Worm (Caenorhabditis elegans): ENCODE results near the gene srr-3.
"Not testable (repeated sequence)": the region's sequence is repeated elsewhere in the genome, so short reads cannot be mapped to it uniquely, and the experiment has no call there.

srr-3 gene

DNA sequence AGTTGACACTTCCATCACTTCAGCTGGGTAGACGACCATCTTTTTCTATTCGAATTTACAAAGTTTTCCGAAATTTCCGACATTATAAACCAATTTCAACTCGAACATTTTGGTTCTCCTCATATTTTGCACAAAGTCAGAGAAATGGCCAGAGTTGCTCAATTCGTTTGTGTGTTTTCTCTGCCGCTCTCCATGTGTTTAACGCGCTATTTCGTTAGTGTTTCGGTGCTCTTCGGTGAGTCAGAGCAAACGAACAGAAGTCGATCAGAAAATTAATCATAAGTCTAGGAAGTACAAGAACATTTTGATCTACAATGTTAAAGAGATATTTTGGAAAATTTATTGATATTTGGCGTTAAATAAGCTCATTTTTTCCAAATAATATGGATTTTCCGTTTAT, at the start of gene srr-3:
Gene srr-3, minus strand, starts transcription at position 101 of the 400 bp plus-strand sequence.
- TF ChIP-seq W03F9.2 (tag; optimal IDR thresholded peaks at IDR 0.05) (no peak), dao-5 (tag; optimal IDR thresholded peaks at IDR 0.05) (no peak), him-1 (tag; optimal IDR thresholded peaks at IDR 0.05) (no peak)

DNA sequence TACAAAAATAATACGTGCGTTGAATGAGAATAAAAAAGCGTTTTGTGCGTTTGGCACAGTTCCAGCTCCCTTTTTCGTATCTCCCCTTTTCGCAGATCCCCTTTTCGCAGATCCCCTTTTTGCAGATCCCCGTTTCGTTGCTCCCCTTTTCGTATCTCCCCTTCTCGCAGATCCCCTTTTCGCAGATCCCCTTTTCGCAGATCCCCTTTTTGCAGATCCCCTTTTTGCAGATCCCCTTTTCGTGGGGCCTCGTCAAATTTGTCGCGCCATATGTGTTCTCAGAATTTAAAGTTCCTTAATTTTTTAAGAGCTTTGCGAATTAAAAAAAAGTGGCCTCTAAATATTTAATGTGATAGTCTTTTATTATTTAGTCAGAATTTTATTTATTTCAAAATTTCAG, 44.4 kb upstream of the srr-3 start, which contains the start of gene Y32B12B.4:
Gene Y32B12B.4, plus strand, starts transcription at position 399 of the 400 bp plus-strand sequence.
- TF ChIP-seq W03F9.2 (tag; optimal IDR thresholded peaks at IDR 0.05) = no peak
- no peak for TF ChIP-seq him-1 (tag; optimal IDR thresholded peaks at IDR 0.05)
- no peak for TF ChIP-seq dao-5 (tag; optimal IDR thresholded peaks at IDR 0.05)

DNA sequence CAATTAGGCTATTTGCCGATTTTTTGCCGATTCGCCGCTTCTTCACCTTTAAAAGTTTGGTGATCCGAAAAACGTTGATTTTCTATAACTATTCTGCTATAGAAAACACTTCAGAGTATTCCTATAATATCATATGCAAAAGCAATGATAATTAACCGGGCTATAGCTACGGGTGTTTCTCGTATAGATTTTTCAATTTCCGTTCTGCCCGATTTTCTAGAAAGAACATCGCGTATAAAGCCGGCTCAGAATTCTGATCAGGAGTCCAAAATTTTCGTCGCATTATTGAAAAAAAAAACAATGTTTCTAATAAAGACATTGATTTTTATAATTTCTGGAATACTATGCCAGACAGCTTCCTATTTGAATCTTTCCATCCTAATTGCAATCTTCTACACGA, 42.1 kb upstream of the srr-3 start, which contains the start of gene srbc-65:
Gene srbc-65, plus strand, starts transcription at position 301 of the 400 bp plus-strand sequence.
- TF ChIP-seq W03F9.2 (tag; optimal IDR thresholded peaks at IDR 0.05) (no peak), dao-5 (tag; optimal IDR thresholded peaks at IDR 0.05) (no peak), him-1 (tag; optimal IDR thresholded peaks at IDR 0.05) (no peak)

DNA sequence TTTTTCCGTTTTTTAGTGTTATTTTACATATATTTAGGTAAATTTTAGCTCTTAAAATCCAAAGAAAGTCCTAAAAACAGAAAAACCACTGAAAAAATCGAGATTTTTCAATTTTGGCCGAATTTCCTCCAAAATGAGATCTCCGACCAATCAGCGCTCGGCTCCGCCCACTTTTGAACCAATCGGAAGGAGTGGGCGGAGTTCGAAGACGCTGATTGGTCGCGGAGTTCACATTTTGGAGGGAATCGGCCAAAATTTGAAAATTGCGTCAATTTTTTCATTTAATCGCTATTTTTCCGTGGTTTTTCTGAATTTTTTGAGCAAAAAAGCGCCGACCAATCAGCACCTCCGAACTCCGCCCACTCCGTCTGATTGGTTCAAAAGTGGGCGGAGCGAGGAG, 32.1 kb upstream of the srr-3 start:
- TF ChIP-seq W03F9.2 (tag; optimal IDR thresholded peaks at IDR 0.05) = no peak
- no peak for TF ChIP-seq dao-5 (tag; optimal IDR thresholded peaks at IDR 0.05)
- TF ChIP-seq him-1 (tag; optimal IDR thresholded peaks at IDR 0.05) = no peak

DNA sequence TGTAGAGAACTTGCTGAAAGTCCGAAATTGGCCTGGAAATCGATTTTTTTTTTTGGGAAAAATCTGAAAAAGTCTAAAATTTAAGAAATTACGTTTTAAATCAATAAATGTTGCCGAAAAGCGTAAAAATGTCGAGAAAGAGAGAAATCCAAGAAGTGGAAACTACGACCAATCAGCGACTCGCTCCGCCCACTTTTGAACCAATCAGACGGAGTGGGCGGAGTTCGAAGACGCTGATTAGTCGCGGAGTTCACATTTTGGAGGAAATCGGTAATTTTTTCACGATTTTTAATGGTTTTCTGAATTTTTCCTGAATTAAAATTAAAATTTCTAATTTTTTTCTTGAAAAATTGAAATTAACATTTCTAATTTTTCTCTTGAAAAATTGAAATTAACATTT, 31.1 kb upstream of the srr-3 start:
- TF ChIP-seq dao-5 (tag; optimal IDR thresholded peaks at IDR 0.05) (no peak), W03F9.2 (tag; optimal IDR thresholded peaks at IDR 0.05) (no peak), him-1 (tag; optimal IDR thresholded peaks at IDR 0.05) (no peak)

DNA sequence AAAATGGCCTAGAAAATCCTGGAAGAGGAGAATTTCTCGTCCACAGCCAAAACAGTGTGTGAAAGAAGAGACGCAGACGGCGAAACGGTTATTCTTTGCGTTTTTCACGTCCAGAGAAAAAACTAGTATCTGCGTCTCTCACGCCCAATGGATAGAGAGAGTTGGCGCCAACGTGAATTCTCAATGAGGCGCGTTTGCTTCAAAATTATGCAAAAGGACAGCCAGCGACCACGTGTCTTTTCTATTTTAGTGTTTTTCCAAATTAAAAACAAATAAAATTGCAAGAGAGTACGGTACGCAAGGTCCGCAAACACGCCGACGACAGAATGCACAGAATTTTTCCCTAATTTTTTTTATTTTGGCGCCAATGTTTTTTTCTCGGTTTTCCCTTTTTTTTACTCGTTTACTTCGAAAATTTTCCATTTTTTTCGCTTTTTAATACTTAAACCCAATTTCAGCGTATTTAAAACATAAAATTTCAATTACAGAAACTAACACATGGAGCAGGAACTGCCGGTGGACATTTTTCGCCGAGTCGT, 29.4 kb upstream of the srr-3 start, which contains the start of gene Y32B12B.2:
Gene Y32B12B.2, plus strand, starts transcription at position 489 of the 539 bp plus-strand sequence.
- TF ChIP-seq dao-5 (tag; optimal IDR thresholded peaks at IDR 0.05) (no peak), him-1 (tag; optimal IDR thresholded peaks at IDR 0.05) (no peak), W03F9.2 (tag; optimal IDR thresholded peaks at IDR 0.05) (no peak)

DNA sequence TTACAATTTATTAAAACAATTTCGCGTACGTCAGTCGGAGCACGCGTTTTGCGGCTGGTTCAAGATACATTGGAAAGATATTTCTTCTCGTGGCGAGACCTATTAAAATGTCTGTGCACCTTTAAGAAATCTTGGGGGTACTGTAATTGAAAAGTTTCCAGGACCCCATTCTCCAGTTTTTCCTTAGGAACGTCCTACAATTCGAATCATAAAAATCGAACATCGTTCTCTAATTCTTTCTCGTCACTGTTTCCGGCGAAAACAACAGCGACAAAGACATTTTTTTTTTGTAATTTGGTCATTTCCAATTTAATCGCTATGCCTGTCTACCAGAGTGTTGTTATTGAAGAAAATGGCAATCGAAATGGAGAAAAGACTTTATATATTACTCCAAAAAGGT, 28.1 kb upstream of the srr-3 start, which contains the start of gene Y32B12B.1:
Gene Y32B12B.1, plus strand, starts transcription at position 301 of the 400 bp plus-strand sequence.
- TF ChIP-seq him-1 (tag; optimal IDR thresholded peaks at IDR 0.05) (no peak), dao-5 (tag; optimal IDR thresholded peaks at IDR 0.05) (no peak), W03F9.2 (tag; optimal IDR thresholded peaks at IDR 0.05) (no peak)

DNA sequence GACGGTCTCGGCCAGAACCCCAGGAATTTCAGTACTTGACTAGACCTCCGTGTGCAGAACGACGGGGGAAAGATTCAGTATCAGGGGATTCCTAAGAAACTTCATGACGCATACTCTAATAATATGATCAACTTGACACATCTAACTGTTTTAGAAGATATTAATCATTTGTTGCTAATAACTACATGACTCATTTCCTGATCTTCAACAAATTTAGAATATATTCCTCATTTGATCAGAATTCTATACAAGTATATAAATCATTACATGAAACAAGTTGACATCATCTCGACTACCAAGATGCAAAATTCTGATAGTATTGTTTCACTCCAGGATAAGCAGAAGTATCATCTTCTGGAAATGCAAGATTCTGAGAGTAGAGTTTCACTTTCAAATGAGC, 26.6 kb upstream of the srr-3 start, which contains the start of gene Y32B12B.8:
Gene Y32B12B.8, plus strand, starts transcription at position 301 of the 400 bp plus-strand sequence.
- TF ChIP-seq W03F9.2 (tag; optimal IDR thresholded peaks at IDR 0.05) (no peak), dao-5 (tag; optimal IDR thresholded peaks at IDR 0.05) (no peak), him-1 (tag; optimal IDR thresholded peaks at IDR 0.05) (no peak)

DNA sequence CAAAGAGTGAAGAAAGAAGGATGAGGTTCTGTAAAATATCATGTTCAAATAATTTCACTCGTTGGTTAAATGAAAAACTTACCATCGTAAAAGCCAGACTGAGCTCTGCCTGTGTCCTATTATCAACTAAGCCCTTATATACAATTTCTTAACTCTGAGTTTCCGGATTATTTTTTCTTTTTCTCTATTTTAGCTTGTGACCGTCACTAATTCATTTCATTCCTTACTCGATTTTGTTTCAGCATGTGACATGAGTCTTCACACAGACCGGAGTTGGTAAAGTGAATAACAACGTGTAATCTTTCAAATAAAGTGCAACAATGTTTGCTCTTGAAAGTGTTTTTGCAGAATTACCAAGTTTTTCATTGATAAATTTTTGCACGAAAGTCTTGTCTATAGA, 25.4 kb upstream of the srr-3 start, which contains the start of gene cpr-2:
Gene cpr-2, minus strand, starts transcription at position 101 of the 400 bp plus-strand sequence.
- TF ChIP-seq dao-5 (tag; optimal IDR thresholded peaks at IDR 0.05) = no peak
- no peak for TF ChIP-seq W03F9.2 (tag; optimal IDR thresholded peaks at IDR 0.05)
- TF ChIP-seq him-1 (tag; optimal IDR thresholded peaks at IDR 0.05) = no peak

DNA sequence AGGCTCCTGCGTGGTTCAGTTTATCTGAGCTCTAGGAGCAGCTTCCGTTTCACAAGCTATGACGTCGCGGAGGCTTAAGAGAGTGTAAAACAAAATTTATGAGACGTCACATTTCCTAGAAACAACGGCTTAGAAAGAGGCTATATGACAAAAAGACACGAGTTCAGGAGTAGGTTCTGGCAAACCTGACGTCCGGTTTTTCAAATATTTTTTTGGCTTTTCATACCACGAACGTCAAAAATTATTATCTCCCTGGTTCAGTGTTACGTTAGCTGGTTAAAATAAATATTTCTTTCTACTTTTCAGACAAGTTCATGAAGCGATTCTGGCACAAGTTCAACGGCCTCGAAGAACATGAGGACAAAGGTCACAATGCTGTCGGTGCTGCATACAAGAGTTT, 19.2 kb upstream of the srr-3 start, which contains the start of gene F36D3.16:
Gene F36D3.16, plus strand, starts transcription at position 301 of the 400 bp plus-strand sequence.
- no peak for TF ChIP-seq dao-5 (tag; optimal IDR thresholded peaks at IDR 0.05)
- TF ChIP-seq W03F9.2 (tag; optimal IDR thresholded peaks at IDR 0.05) = no peak
- no peak for TF ChIP-seq him-1 (tag; optimal IDR thresholded peaks at IDR 0.05)

DNA sequence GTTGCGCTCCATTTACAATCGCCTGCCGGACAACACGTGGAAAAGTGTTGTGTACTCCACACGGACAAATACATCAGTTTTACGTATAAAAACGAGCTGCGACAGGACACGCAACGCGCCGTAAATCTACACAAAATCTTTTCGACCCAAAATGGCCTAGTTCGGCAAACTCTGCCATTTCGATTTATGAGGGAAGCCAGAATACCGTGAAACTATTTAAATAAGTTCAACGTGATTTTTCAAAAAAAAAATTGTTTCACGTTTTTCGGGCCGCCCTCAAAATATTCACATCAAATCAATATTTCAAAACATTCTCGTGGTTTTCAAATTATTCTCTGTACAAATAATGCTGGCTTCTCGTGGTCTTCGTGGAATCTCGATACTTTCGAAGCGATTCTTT, 18.3 kb upstream of the srr-3 start, which contains the start of gene F36D3.8:
Gene F36D3.8, plus strand, starts transcription at position 301 of the 400 bp plus-strand sequence.
- TF ChIP-seq him-1 (tag; optimal IDR thresholded peaks at IDR 0.05) (no peak), W03F9.2 (tag; optimal IDR thresholded peaks at IDR 0.05) (no peak), dao-5 (tag; optimal IDR thresholded peaks at IDR 0.05) (no peak)

DNA sequence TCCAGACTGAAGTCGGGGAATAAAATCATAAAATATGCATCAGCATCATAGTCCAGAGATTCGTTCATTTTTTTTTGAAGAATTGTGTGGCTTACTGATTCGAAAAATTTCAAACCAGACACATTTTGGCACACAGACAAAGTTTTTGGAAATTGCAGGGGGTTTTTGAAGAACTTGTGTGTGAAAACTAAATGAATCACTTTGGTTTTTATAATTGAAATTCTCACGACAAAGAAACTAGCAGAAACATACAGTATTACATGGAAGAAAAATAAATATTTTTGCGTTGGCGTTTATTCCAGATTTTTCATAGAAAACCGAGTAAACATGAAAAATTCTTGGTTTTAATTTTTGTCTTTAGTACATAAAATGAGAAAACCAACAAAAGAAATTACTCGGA, 13.7 kb upstream of the srr-3 start, which contains the start of gene srw-34:
Gene srw-34, minus strand, starts transcription at position 101 of the 400 bp plus-strand sequence.
- no peak for TF ChIP-seq W03F9.2 (tag; optimal IDR thresholded peaks at IDR 0.05)
- no peak for TF ChIP-seq him-1 (tag; optimal IDR thresholded peaks at IDR 0.05)
- no peak for TF ChIP-seq dao-5 (tag; optimal IDR thresholded peaks at IDR 0.05)

DNA sequence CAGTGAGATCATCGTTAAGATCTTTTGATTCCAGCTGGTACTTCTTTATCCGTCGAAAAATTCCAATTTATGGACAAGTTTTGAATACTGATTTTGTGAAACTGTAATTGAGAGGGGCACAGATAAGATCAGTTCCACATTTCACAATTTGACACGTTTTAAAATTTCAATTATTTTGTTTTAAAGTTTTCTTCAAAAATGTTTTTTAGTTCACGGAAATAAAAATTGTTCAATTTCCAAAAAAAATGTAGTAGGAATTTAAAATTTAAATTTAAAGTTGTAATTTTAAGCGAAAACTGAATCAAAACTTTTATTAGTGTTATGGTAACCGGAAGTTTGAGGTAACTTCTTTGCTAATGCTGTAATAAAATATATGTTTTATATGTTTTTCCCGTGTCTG, 9.1 kb upstream of the srr-3 start, which contains the start of gene F36D3.4:
Gene F36D3.4, minus strand, starts transcription at position 101 of the 400 bp plus-strand sequence.
- TF ChIP-seq dao-5 (tag; optimal IDR thresholded peaks at IDR 0.05) (no peak), W03F9.2 (tag; optimal IDR thresholded peaks at IDR 0.05) (no peak), him-1 (tag; optimal IDR thresholded peaks at IDR 0.05) (no peak)

DNA sequence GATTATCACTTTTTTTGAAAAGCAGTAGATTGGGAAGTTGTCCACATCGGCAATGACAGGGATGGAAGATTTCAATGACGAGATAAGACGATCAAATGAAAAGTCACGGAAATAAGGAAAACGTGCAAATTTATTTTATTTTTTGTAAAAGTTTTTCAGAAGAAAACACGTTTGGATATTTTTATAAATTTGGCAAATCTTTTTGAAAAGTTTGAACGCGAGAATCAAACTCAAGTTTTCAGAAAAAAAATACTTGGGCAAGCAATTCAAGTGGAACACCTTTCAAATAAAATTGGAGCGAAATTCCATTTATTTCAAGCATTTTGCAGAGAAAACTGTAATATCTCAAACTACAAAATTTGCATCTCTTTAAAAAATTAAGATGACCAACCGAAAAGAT, 6.6 kb upstream of the srr-3 start, which contains the start of gene F36D3.5:
Gene F36D3.5, minus strand, starts transcription at position 101 of the 400 bp plus-strand sequence.
- not testable (repeated sequence) for TF ChIP-seq him-1, W03F9.2, dao-5 (tag; optimal IDR thresholded peaks at IDR 0.05)
